Fruit fly (Drosophila melanogaster) whole organism, prepupa: ENCODE measurements around the gene CG14445.
A peak's percentile ranks its signal among the peaks of the same experiment; 100 is the strongest.

Experiments used
- Blimp-1 ChIP-seq: fragments of 200-800 bp; sonication (Bioruptor generic); optimal IDR thresholded peaks from 3 replicates; lab custom pipeline; 2017; ENCODE audit warnings: missing biosample characterization, missing genetic modification characterization, mild to moderate bottlenecking, moderate library complexity, missing genetic modification reagents
- CG10631 ChIP-seq: fragments of 200-800 bp; sonication (Bioruptor generic); optimal IDR thresholded peaks from 2 replicates; lab custom pipeline; 2016; ENCODE audit warnings: missing biosample characterization, missing genetic modification characterization
- CG10669 ChIP-seq: fragments of 200-800 bp; sonication (Bioruptor generic); optimal IDR thresholded peaks from 3 replicates; lab custom pipeline; 2018; ENCODE audit warnings: missing biosample characterization, mild to moderate bottlenecking, missing genetic modification characterization, moderate library complexity
- CG11294 ChIP-seq: fragments of 200-800 bp; sonication (Bioruptor generic); IDR thresholded peaks from 2 replicates; pipeline ENCODE4 v1.3.6; 2022; ENCODE audit warnings: missing biosample characterization, missing genetic modification characterization
- CG11762 ChIP-seq: fragments of 200-800 bp; sonication (Bioruptor generic); optimal IDR thresholded peaks from 3 replicates; lab custom pipeline; 2016; ENCODE audit warnings: missing biosample characterization, missing genetic modification characterization; ENCODE audit not compliant: insufficient read depth
- CG11902 ChIP-seq: fragments of 200-800 bp; sonication (Bioruptor generic); optimal IDR thresholded peaks from 3 replicates; lab custom pipeline; 2016; ENCODE audit warnings: missing biosample characterization, missing genetic modification characterization
- CG15336 ChIP-seq: fragments of 200-800 bp; sonication (Bioruptor generic); IDR thresholded peaks from 2 replicates; pipeline ENCODE4 v1.3.6; 2022; ENCODE audit warnings: missing biosample characterization, missing genetic modification characterization
- CG16779 ChIP-seq: fragments of 200-800 bp; sonication (Bioruptor generic); optimal IDR thresholded peaks from 3 replicates; lab custom pipeline; 2017; ENCODE audit warnings: missing biosample characterization, mild to moderate bottlenecking, missing genetic modification characterization
- CG3032 ChIP-seq: fragments of 200-800 bp; optimal IDR thresholded peaks from 2 replicates; lab custom pipeline; 2019; ENCODE audit warnings: missing biosample characterization, mild to moderate bottlenecking, missing genetic modification characterization, moderate library complexity
- CG31627 ChIP-seq: fragments of 200-800 bp; sonication (Bioruptor generic); optimal IDR thresholded peaks from 3 replicates; lab custom pipeline; 2016; ENCODE audit warnings: missing biosample characterization, missing genetic modification characterization
- CG32006 ChIP-seq: fragments of 200-800 bp; sonication (Bioruptor generic); optimal IDR thresholded peaks from 3 replicates; lab custom pipeline; 2017; ENCODE audit warnings: missing biosample characterization, mild to moderate bottlenecking, missing genetic modification characterization
- CG34406 ChIP-seq: fragments of 200-800 bp; sonication (Bioruptor generic); optimal IDR thresholded peaks from 3 replicates; lab custom pipeline; 2016; ENCODE audit warnings: missing biosample characterization, missing genetic modification characterization
- CG6276 ChIP-seq: fragments of 200-800 bp; sonication (Bioruptor generic); optimal IDR thresholded peaks from 2 replicates; lab custom pipeline; 2017; ENCODE audit warnings: missing biosample characterization, mild to moderate bottlenecking, missing genetic modification characterization
- CG6792 ChIP-seq: fragments of 200-800 bp; sonication (Bioruptor generic); optimal IDR thresholded peaks from 3 replicates; lab custom pipeline; 2016; ENCODE audit warnings: missing biosample characterization, missing genetic modification characterization
- CG6808 ChIP-seq: fragments of 200-800 bp; sonication (Bioruptor generic); optimal IDR thresholded peaks from 3 replicates; lab custom pipeline; 2017; ENCODE audit warnings: missing biosample characterization, missing genetic modification characterization, mild to moderate bottlenecking, moderate library complexity, missing genetic modification reagents
- CG6854 ChIP-seq: fragments of 200-800 bp; sonication (Bioruptor generic); optimal IDR thresholded peaks from 2 replicates; lab custom pipeline; 2017; ENCODE audit warnings: missing biosample characterization, mild to moderate bottlenecking, missing genetic modification characterization
- CG7368 ChIP-seq: fragments of 200-800 bp; sonication (Bioruptor generic); optimal IDR thresholded peaks from 3 replicates; lab custom pipeline; 2016; ENCODE audit warnings: missing biosample characterization, missing genetic modification characterization
- CG8119 ChIP-seq: fragments of 200-800 bp; sonication (Bioruptor generic); IDR thresholded peaks from 3 replicates; pipeline ENCODE4 v1.3.6; 2022; ENCODE audit warnings: missing biosample characterization, missing genetic modification characterization
- CG8632 ChIP-seq: fragments of 200-800 bp; sonication (Bioruptor generic); optimal IDR thresholded peaks from 3 replicates; lab custom pipeline; 2016; ENCODE audit warnings: missing biosample characterization, missing genetic modification characterization
- CG9139 ChIP-seq: fragments of 200-800 bp; sonication (Bioruptor generic); optimal IDR thresholded peaks from 3 replicates; lab custom pipeline; 2017; ENCODE audit warnings: missing biosample characterization, mild to moderate bottlenecking, missing genetic modification characterization
- Eip75B ChIP-seq: fragments of 200-800 bp; sonication (Bioruptor generic); optimal IDR thresholded peaks from 3 replicates; lab custom pipeline; 2016; ENCODE audit warnings: missing biosample characterization, missing genetic modification characterization
- Eip78C ChIP-seq: fragments of 200-800 bp; sonication (Bioruptor generic); peaks from one replicate; lab custom pipeline; 2016; ENCODE audit warnings: missing biosample characterization, missing genetic modification characterization
- Eip93F ChIP-seq: fragments of 200-800 bp; sonication (Bioruptor generic); optimal IDR thresholded peaks from 2 replicates; lab custom pipeline; 2016; ENCODE audit warnings: missing biosample characterization, mild to moderate bottlenecking, missing genetic modification characterization
- Ets21C ChIP-seq: fragments of 200-800 bp; sonication (Bioruptor generic); optimal IDR thresholded peaks from 3 replicates; lab custom pipeline; 2016; ENCODE audit warnings: missing biosample characterization, missing genetic modification characterization
- Ets96B ChIP-seq: fragments of 200-800 bp; optimal IDR thresholded peaks from 2 replicates; lab custom pipeline; 2019; ENCODE audit warnings: missing biosample characterization, mild to moderate bottlenecking, missing genetic modification characterization, moderate library complexity
- Gug ChIP-seq: fragments of 200-800 bp; sonication (Bioruptor generic); IDR thresholded peaks from 2 replicates; pipeline ENCODE4 v1.3.6; 2022; ENCODE audit warnings: missing biosample characterization, missing genetic modification characterization
- Hr38 ChIP-seq: sonication (Bioruptor generic); optimal IDR thresholded peaks from 2 replicates; lab custom pipeline; 2016; ENCODE audit warnings: missing biosample characterization, missing genetic modification characterization
- Hr39 ChIP-seq: fragments of 200-800 bp; sonication (Bioruptor generic); optimal IDR thresholded peaks from 2 replicates; lab custom pipeline; 2016; ENCODE audit warnings: missing biosample characterization, missing genetic modification characterization
- Hr4 ChIP-seq: fragments of 200-800 bp; sonication (Bioruptor generic); optimal IDR thresholded peaks from 3 replicates; lab custom pipeline; 2016; ENCODE audit warnings: missing biosample characterization, missing genetic modification characterization
- Lpt ChIP-seq: fragments of 200-800 bp; sonication (Bioruptor generic); optimal IDR thresholded peaks from 3 replicates; lab custom pipeline; 2016; ENCODE audit warnings: missing biosample characterization, missing genetic modification characterization
- Smox ChIP-seq: fragments of 200-800 bp; sonication (Bioruptor generic); optimal IDR thresholded peaks from 3 replicates; lab custom pipeline; 2016; ENCODE audit warnings: missing biosample characterization, missing genetic modification characterization
- Sox102F ChIP-seq: fragments of 200-800 bp; sonication (Bioruptor generic); optimal IDR thresholded peaks from 2 replicates; lab custom pipeline; 2016; ENCODE audit warnings: missing biosample characterization, mild to moderate bottlenecking, missing genetic modification characterization
- Sox14 ChIP-seq: fragments of 200-800 bp; sonication (Bioruptor generic); optimal IDR thresholded peaks from 3 replicates; lab custom pipeline; 2016; ENCODE audit warnings: missing biosample characterization, missing genetic modification characterization
- Sox15 ChIP-seq: fragments of 200-800 bp; sonication (Bioruptor generic); optimal IDR thresholded peaks from 3 replicates; lab custom pipeline; 2016; ENCODE audit warnings: missing biosample characterization, missing genetic modification characterization
- achi ChIP-seq: fragments of 200-800 bp; sonication (Bioruptor generic); optimal IDR thresholded peaks from 3 replicates; lab custom pipeline; 2016; ENCODE audit warnings: missing biosample characterization, missing genetic modification characterization
- acj6 ChIP-seq: fragments of 200-800 bp; sonication (Bioruptor generic); optimal IDR thresholded peaks from 3 replicates; lab custom pipeline; 2016; ENCODE audit warnings: missing biosample characterization, missing genetic modification characterization
- cyc ChIP-seq: fragments of 200-800 bp; sonication (Bioruptor generic); optimal IDR thresholded peaks from 3 replicates; lab custom pipeline; 2016; ENCODE audit warnings: missing biosample characterization, missing genetic modification characterization
- dac ChIP-seq: fragments of 200-800 bp; sonication (Bioruptor generic); optimal IDR thresholded peaks from 2 replicates; lab custom pipeline; 2017; ENCODE audit warnings: missing biosample characterization, mild to moderate bottlenecking, missing genetic modification characterization
- dsx ChIP-seq: fragments of 200-800 bp; optimal IDR thresholded peaks from 3 replicates; lab custom pipeline; 2019; ENCODE audit warnings: missing biosample characterization, mild to moderate bottlenecking, missing genetic modification characterization, moderate library complexity; ENCODE audit not compliant: poor library complexity, severe bottlenecking
- eg ChIP-seq: fragments of 200-800 bp; sonication (Bioruptor generic); IDR thresholded peaks from 3 replicates; pipeline ENCODE4 v1.3.6; 2022; ENCODE audit warnings: missing biosample characterization, missing genetic modification characterization
- esn ChIP-seq: fragments of 200-800 bp; sonication (Bioruptor generic); optimal IDR thresholded peaks from 2 replicates; lab custom pipeline; 2016; ENCODE audit warnings: missing biosample characterization, mild to moderate bottlenecking, missing genetic modification characterization, moderate library complexity
- fd59A ChIP-seq: fragments of 200-800 bp; sonication (Bioruptor generic); optimal IDR thresholded peaks from 2 replicates; lab custom pipeline; 2017; ENCODE audit warnings: missing biosample characterization, mild to moderate bottlenecking, missing genetic modification characterization, missing genetic modification reagents
- fd85E ChIP-seq: fragments of 200-800 bp; sonication (Bioruptor generic); optimal IDR thresholded peaks from 3 replicates; lab custom pipeline; 2016; ENCODE audit warnings: missing biosample characterization, missing genetic modification characterization
- fkh ChIP-seq: fragments of 200-800 bp; sonication (Bioruptor generic); optimal IDR thresholded peaks from 3 replicates; lab custom pipeline; 2017; ENCODE audit warnings: missing biosample characterization, mild to moderate bottlenecking, missing genetic modification characterization, moderate library complexity
- lz ChIP-seq: fragments of 200-800 bp; sonication (Bioruptor generic); optimal IDR thresholded peaks from 3 replicates; lab custom pipeline; 2016; ENCODE audit warnings: missing biosample characterization, missing genetic modification characterization
- pdm3 ChIP-seq: fragments of 200-800 bp; sonication (Bioruptor generic); optimal IDR thresholded peaks from 3 replicates; lab custom pipeline; 2016; ENCODE audit warnings: missing biosample characterization, missing genetic modification characterization
- spab ChIP-seq: fragments of 200-800 bp; sonication (Bioruptor generic); optimal IDR thresholded peaks from 2 replicates; lab custom pipeline; 2017; ENCODE audit warnings: missing biosample characterization, mild to moderate bottlenecking, missing genetic modification characterization, missing genetic modification reagents
- ss ChIP-seq, 2 experiments: fragments of 200-800 bp; sonication (Bioruptor generic); optimal IDR thresholded peaks; 2 replicates in 1 of 2; 3 replicates in 1 of 2; lab custom pipeline; 2017 to 2018; ENCODE audit warnings: mild to moderate bottlenecking in 2 of 2, missing biosample characterization in 2 of 2, missing genetic modification characterization in 2 of 2, moderate library complexity in 1 of 2
- svp ChIP-seq: fragments of 200-800 bp; sonication (Bioruptor generic); peaks from one replicate; lab custom pipeline; 2016; ENCODE audit warnings: missing biosample characterization, missing genetic modification characterization
- topi ChIP-seq: fragments of 200-800 bp; sonication (Bioruptor generic); optimal IDR thresholded peaks from 3 replicates; lab custom pipeline; 2016; ENCODE audit warnings: missing biosample characterization, missing genetic modification characterization
- vri ChIP-seq: fragments of 200-800 bp; sonication (Bioruptor generic); optimal IDR thresholded peaks from 3 replicates; lab custom pipeline; 2016; ENCODE audit warnings: missing biosample characterization, mild to moderate bottlenecking, missing genetic modification characterization

CG14445 gene

DNA sequence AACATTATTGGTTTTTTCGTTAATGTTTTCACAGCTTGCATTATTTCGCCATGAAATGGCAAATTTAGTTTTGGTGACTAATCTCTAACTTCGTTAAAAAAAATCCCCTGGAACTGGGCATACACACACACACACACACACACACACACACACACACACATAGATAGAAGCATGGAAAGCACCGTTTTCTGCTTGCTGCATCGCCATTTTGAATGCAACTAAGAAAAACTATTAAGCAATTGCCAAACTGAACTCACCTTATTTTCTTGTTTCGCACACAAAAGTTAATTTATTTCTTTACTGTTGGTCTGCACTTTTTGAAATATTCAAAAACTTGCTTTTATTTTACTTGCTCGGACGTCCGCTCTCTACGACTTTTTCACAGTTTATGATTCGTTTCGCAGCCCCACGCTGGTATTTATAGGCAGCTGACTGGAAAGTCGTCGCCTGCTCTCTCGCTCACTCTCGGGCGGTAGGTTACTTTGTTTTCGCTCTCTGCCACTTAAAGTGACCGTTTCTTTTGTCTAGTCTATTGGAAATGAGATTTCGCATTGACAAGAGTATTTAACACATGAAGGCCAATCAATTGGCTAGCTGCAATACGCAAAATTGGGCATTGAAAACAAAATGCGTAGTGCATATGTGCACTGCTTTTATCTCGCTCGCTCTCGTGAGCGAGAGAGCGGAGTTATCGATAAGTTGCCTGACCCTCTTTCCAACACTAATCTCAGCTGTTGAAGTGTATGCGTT, 41.9 kb downstream of the CG14445 start:
- TF ChIP-seq cyc (GFP tag; lab: Kevin White, UChicago) (peak; percentile 6), CG10631 (GFP tag; lab: Kevin White, UChicago) (no peak), CG10669 (no peak), CG6808 (GFP tag; lab: Kevin White, UChicago) (no peak), Hr4 (GFP tag; lab: Kevin White, UChicago) (no peak), Gug (GFP tag; lab: Robert Waterston, UW) (no peak), CG7368 (GFP tag; lab: Kevin White, UChicago) (no peak), CG11762 (GFP tag; lab: Kevin White, UChicago) (no peak), CG9139 (GFP tag; lab: Kevin White, UChicago) (no peak), Sox15 (no peak), CG15336 (no peak), dac (GFP tag; lab: Kevin White, UChicago) (no peak), pdm3 (GFP tag; lab: Kevin White, UChicago) (no peak), dsx (GFP tag; lab: Kevin White, UChicago) (peak; percentile 10), Eip75B (GFP tag; lab: Kevin White, UChicago) (peak; percentile 27), lz (GFP tag; lab: Kevin White, UChicago) (no peak), CG3032 (tag; lab: Kevin White, UChicago) (no peak), CG8632 (GFP tag; lab: Kevin White, UChicago) (peak; percentile 4), CG34406 (GFP tag; lab: Kevin White, UChicago) (no peak), Sox14 (GFP tag; lab: Kevin White, UChicago) (peak; percentile 52), CG32006 (no peak), topi (GFP tag; lab: Kevin White, UChicago) (peak; percentile 56), svp (GFP tag; lab: Kevin White, UChicago) (peak; percentile 79), Blimp-1 (GFP tag; lab: Kevin White, UChicago) (peak; percentile 2), spab (GFP tag; lab: Kevin White, UChicago) (no peak), Eip93F (no peak), Lpt (GFP tag; lab: Kevin White, UChicago) (no peak), Ets96B (tag; lab: Kevin White, UChicago) (no peak), Hr39 (GFP tag; lab: Kevin White, UChicago) (no peak), esn (GFP tag; lab: Kevin White, UChicago) (peak; percentile 45), CG11294 (no peak), fkh (GFP tag; lab: Kevin White, UChicago) (no peak), Ets21C (GFP tag; lab: Kevin White, UChicago) (no peak), acj6 (GFP tag; lab: Kevin White, UChicago) (no peak), CG11902 (GFP tag; lab: Kevin White, UChicago) (no peak), Eip78C (peak; percentile 72), CG6854 (GFP tag; lab: Kevin White, UChicago) (no peak), CG8119 (GFP tag; lab: Robert Waterston, UW) (peak; percentile 27; the same call in 1 of the 3 replicates), CG31627 (GFP tag; lab: Kevin White, UChicago) (no peak), achi (GFP tag; lab: Kevin White, UChicago) (peak; percentile 33), CG6276 (GFP tag; lab: Kevin White, UChicago) (no peak), Smox (GFP tag; lab: Kevin White, UChicago) (no peak), fd59A (GFP tag; lab: Kevin White, UChicago) (no peak), CG6792 (no peak), CG16779 (no peak), Hr38 (GFP tag; lab: Kevin White, UChicago) (no peak), vri (GFP tag; lab: Kevin White, UChicago) (no peak), ss (GFP tag; optimal IDR thresholded peaks at IDR 0.05; lab: Kevin White, UChicago) (peak in 1 of 2 experiments; percentile 22), eg (GFP tag; lab: Robert Waterston, UW) (no peak), fd85E (GFP tag; lab: Kevin White, UChicago) (no peak), Sox102F (GFP tag; lab: Kevin White, UChicago) (no peak)
